Worm (Caenorhabditis elegans): ENCODE results near the gene npp-20.

DNA sequence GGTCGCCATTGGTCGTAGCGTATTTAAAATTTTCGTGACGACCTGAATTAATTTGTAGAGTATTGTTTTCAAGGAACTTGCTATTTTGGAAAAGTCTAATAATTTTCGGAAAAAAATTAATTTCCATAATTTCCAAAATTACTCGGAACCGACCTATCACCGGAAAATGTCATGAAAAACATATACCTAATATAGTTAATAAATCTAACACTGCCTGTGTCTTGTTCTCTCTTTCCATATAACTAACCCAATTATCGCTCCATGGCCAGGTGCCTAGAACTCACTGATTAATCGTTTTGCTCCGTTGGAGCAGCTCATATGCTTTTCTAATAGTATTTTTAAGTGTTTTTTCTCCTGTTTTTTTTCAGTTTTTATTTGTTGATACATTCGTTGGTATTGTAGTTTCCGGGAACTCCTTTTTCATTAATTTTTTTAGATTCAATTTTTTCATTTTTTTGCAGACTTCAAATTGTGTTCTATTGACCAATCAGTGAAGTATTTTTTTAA lies 10.8 kb downstream of the npp-20 start, which contains the start of gene Y77E11A.16:
- no peak for TF ChIP-seq klf-2 (GFP tag; conservative IDR thresholded peaks at IDR 0.05)
- TF ChIP-seq T22C8.4 (GFP tag; IDR thresholded peaks at IDR 0.05), result no peak
- TF ChIP-seq med-1 (GFP tag; optimal IDR thresholded peaks at IDR 0.05; ENCODE audit: insufficient read depth), result no peak
- TF ChIP-seq cog-1 (tag; optimal IDR thresholded peaks at IDR 0.05), result no peak
- no peak for TF ChIP-seq ztf-29 (GFP tag; IDR thresholded peaks at IDR 0.05)

Data from whole organism, midembryonic.